1 fruit fly cellular context compared by ENCODE assay signal in the genomic region with DNA sequence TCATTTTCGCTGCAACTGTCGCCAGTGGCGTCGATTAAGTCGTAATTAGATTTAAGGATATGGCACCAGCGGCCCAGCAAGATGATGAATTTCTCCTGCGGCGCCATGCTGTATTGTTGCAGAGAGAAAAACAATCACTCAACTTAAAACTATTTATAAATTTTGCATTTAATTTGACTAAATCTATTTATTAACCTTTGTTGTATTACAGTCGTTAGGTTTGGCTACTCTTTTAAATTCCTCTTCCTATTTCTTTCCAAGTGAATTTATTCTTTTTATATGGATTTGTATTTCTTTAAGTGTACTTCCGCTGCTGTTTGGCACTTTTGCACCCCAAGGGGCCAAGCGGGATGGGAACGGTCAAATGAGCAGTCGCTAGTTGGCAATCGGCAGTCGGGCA.
TF ChIP-seq lines count a peak whose summit lies in the region.

No protein-coding gene starts in this region.

TF ChIP-seq in whole organism, embryonic, 481 proteins besides CTCF, POLR2A, EP300 and RAD21 (continued from another document):
- TF ChIP-seq phol (tag; optimal IDR thresholded peaks at IDR 0.05; lab: Kevin White, UChicago) = peak; percentile 72
- no peak for TF ChIP-seq da (GFP tag; optimal IDR thresholded peaks at IDR 0.05; lab: Kevin White, UChicago)
- TF ChIP-seq unpg (GFP tag; optimal IDR thresholded peaks at IDR 0.05; lab: Kevin White, UChicago) = peak; percentile 51
- TF ChIP-seq Oaz (GFP tag; IDR thresholded peaks at IDR 0.05; lab: Robert Waterston, UW) = no peak
- TF ChIP-seq CrebB (tag; optimal IDR thresholded peaks at IDR 0.05; lab: Kevin White, UChicago) = no peak
- TF ChIP-seq Ets65A (GFP tag; lab: Kevin White, UChicago) = peak; percentile 75
- TF ChIP-seq CG18619 (GFP tag; optimal IDR thresholded peaks at IDR 0.05; lab: Kevin White, UChicago) = no peak
- TF ChIP-seq CG18599 (GFP tag; optimal IDR thresholded peaks at IDR 0.05; lab: Kevin White, UChicago) = peak; percentile 36
- TF ChIP-seq CG13894 (tag; optimal IDR thresholded peaks at IDR 0.05; lab: Kevin White, UChicago) = no peak
- TF ChIP-seq CG12942 (GFP tag; optimal IDR thresholded peaks at IDR 0.05; lab: Kevin White, UChicago) = no peak
- TF ChIP-seq CG17802 (tag; optimal IDR thresholded peaks at IDR 0.05; lab: Kevin White, UChicago) = peak; percentile 19
- TF ChIP-seq zfh2 (GFP tag; optimal IDR thresholded peaks at IDR 0.05; lab: Kevin White, UChicago) = no peak
- TF ChIP-seq rib (GFP tag; IDR thresholded peaks at IDR 0.05; lab: Robert Waterston, UW) = no peak
- peak; percentile 17 for TF ChIP-seq CG10209 (GFP tag; optimal IDR thresholded peaks at IDR 0.05; lab: Kevin White, UChicago)
- peak; percentile 57 for TF ChIP-seq CG7556 (GFP tag; optimal IDR thresholded peaks at IDR 0.05; lab: Kevin White, UChicago)
- no peak for TF ChIP-seq CG1602 (GFP tag; optimal IDR thresholded peaks at IDR 0.05; lab: Kevin White, UChicago)
- TF ChIP-seq CG33557 (GFP tag; optimal IDR thresholded peaks at IDR 0.05; lab: Kevin White, UChicago) = peak; percentile 51
- peak in 1 of 2 experiments; percentile 19 for TF ChIP-seq Eip74EF (GFP tag; optimal IDR thresholded peaks at IDR 0.05; lab: Kevin White, UChicago)
- TF ChIP-seq Oli (tag; optimal IDR thresholded peaks at IDR 0.05; lab: Kevin White, UChicago) = peak; percentile 51
- TF ChIP-seq trem (tag; optimal IDR thresholded peaks at IDR 0.05; lab: Kevin White, UChicago) = peak; percentile 51
- peak; percentile 11 for TF ChIP-seq gcm (GFP tag; optimal IDR thresholded peaks at IDR 0.05; lab: Kevin White, UChicago)
- TF ChIP-seq Sox100B (GFP tag; optimal IDR thresholded peaks at IDR 0.05; lab: Kevin White, UChicago) = peak; percentile 27
- TF ChIP-seq stc (GFP tag; IDR thresholded peaks at IDR 0.05; lab: Robert Waterston, UW) = peak; percentile 31; the same call in 1 of the 2 replicates
- peak; percentile 5 for TF ChIP-seq ems (GFP tag; optimal IDR thresholded peaks at IDR 0.05; lab: Kevin White, UChicago)
- TF ChIP-seq Ada2b (GFP tag; IDR thresholded peaks at IDR 0.05; lab: Robert Waterston, UW) = 0 out of 2 replicates have a peak, but pooled peaks have one; percentile 12
- no peak for TF ChIP-seq prd (optimal IDR thresholded peaks at IDR 0.05; lab: Kevin White, UChicago)
- peak; percentile 76; the same call in 2 of the 3 replicates for TF ChIP-seq prd (GFP tag; IDR thresholded peaks at IDR 0.05; lab: Robert Waterston, UW)
- TF ChIP-seq lmd (GFP tag; IDR thresholded peaks at IDR 0.05; lab: Robert Waterston, UW) = peak; percentile 21; the same call in 1 of the 2 replicates
- no peak for TF ChIP-seq Abd-B (GFP tag; optimal IDR thresholded peaks at IDR 0.05; lab: Kevin White, UChicago)
- peak; percentile 36 for TF ChIP-seq CG2875 (GFP tag; optimal IDR thresholded peaks at IDR 0.05; lab: Kevin White, UChicago)
- TF ChIP-seq Hr3 (GFP tag; optimal IDR thresholded peaks at IDR 0.05; lab: Kevin White, UChicago) = peak; percentile 14
- TF ChIP-seq zfh1 (GFP tag; IDR thresholded peaks at IDR 0.05; lab: Robert Waterston, UW) = peak; percentile 39; the same call in 1 of the 3 replicates
- peak; percentile 51 for TF ChIP-seq ara (GFP tag; IDR thresholded peaks at IDR 0.05; lab: Robert Waterston, UW)
- TF ChIP-seq Fer1 (GFP tag; optimal IDR thresholded peaks at IDR 0.05; lab: Kevin White, UChicago) = peak; percentile 9
- peak; percentile 67 for TF ChIP-seq CG11504 (tag; optimal IDR thresholded peaks at IDR 0.05; lab: Kevin White, UChicago)
- TF ChIP-seq pzg (GFP tag; optimal IDR thresholded peaks at IDR 0.05; lab: Kevin White, UChicago) = no peak
- TF ChIP-seq Antp (GFP tag; optimal IDR thresholded peaks at IDR 0.05; lab: Kevin White, UChicago) = peak; percentile 3
- peak; percentile 78 for TF ChIP-seq CG10979 (tag; optimal IDR thresholded peaks at IDR 0.05; lab: Kevin White, UChicago)
- no peak for TF ChIP-seq ERR (GFP tag; optimal IDR thresholded peaks at IDR 0.05; lab: Kevin White, UChicago)
- TF ChIP-seq CG13296 (GFP tag; optimal IDR thresholded peaks at IDR 0.05; lab: Kevin White, UChicago) = no peak
- TF ChIP-seq tio (GFP tag; optimal IDR thresholded peaks at IDR 0.05; lab: Kevin White, UChicago) = no peak
- no peak for TF ChIP-seq Lpt (GFP tag; optimal IDR thresholded peaks at IDR 0.05; lab: Kevin White, UChicago)
- peak; percentile 54 for TF ChIP-seq nerfin-1 (tag; optimal IDR thresholded peaks at IDR 0.05; lab: Kevin White, UChicago)
- TF ChIP-seq tin (GFP tag; optimal IDR thresholded peaks at IDR 0.05; lab: Kevin White, UChicago) = peak; percentile 23
- TF ChIP-seq sens (GFP tag; lab: Kevin White, UChicago) = peak; percentile 91
- peak; percentile 53 for TF ChIP-seq Ssrp (tag; optimal IDR thresholded peaks at IDR 0.05; lab: Kevin White, UChicago)
- TF ChIP-seq dmrt99B (tag; optimal IDR thresholded peaks at IDR 0.05; lab: Kevin White, UChicago) = peak; percentile 63
- TF ChIP-seq CG6254 (GFP tag; optimal IDR thresholded peaks at IDR 0.05; lab: Kevin White, UChicago) = peak; percentile 9
- peak; percentile 64 for TF ChIP-seq CG17829 (tag; optimal IDR thresholded peaks at IDR 0.05; lab: Kevin White, UChicago)
- TF ChIP-seq CG12219 (GFP tag; optimal IDR thresholded peaks at IDR 0.05; lab: Kevin White, UChicago) = peak; percentile 2
- peak; percentile 7 for TF ChIP-seq CG6813 (GFP tag; optimal IDR thresholded peaks at IDR 0.05; lab: Kevin White, UChicago)
- peak; percentile 61 for TF ChIP-seq CG2678 (tag; optimal IDR thresholded peaks at IDR 0.05; lab: Kevin White, UChicago)
- TF ChIP-seq CG8388 (GFP tag; optimal IDR thresholded peaks at IDR 0.05; lab: Kevin White, UChicago) = peak; percentile 55
- peak; percentile 9 for TF ChIP-seq PHDP (tag; optimal IDR thresholded peaks at IDR 0.05; lab: Kevin White, UChicago)
- no peak for TF ChIP-seq pho (GFP tag; optimal IDR thresholded peaks at IDR 0.05; lab: Kevin White, UChicago)
- peak; percentile 67 for TF ChIP-seq Blimp-1 (GFP tag; optimal IDR thresholded peaks at IDR 0.05; lab: Kevin White, UChicago)
- no peak for TF ChIP-seq BEAF-32 (GFP tag; optimal IDR thresholded peaks at IDR 0.05; lab: Kevin White, UChicago)
- peak; percentile 73 for TF ChIP-seq dmrt11E (tag; optimal IDR thresholded peaks at IDR 0.05; lab: Kevin White, UChicago)
- peak; percentile 21; the same call in 1 of the 2 replicates for TF ChIP-seq Ptx1 (GFP tag; IDR thresholded peaks at IDR 0.05; lab: Robert Waterston, UW)
- peak; percentile 56 for TF ChIP-seq CG8924 (tag; optimal IDR thresholded peaks at IDR 0.05; lab: Kevin White, UChicago)
- no peak for TF ChIP-seq NC2α (GFP tag; optimal IDR thresholded peaks at IDR 0.05; lab: Kevin White, UChicago)
- TF ChIP-seq org-1 (GFP tag; optimal IDR thresholded peaks at IDR 0.05; lab: Kevin White, UChicago) = no peak
- no peak for TF ChIP-seq slp2 (GFP tag; optimal IDR thresholded peaks at IDR 0.05; lab: Kevin White, UChicago)
- TF ChIP-seq Sox102F (GFP tag; optimal IDR thresholded peaks at IDR 0.05; lab: Kevin White, UChicago) = peak; percentile 49
- TF ChIP-seq CG4820 (GFP tag; optimal IDR thresholded peaks at IDR 0.05; lab: Kevin White, UChicago) = peak; percentile 27
- no peak for TF ChIP-seq Poxn (GFP tag; IDR thresholded peaks at IDR 0.05; lab: Robert Waterston, UW)
- no peak for TF ChIP-seq CG13624 (GFP tag; optimal IDR thresholded peaks at IDR 0.05; lab: Kevin White, UChicago)
- 0 out of 2 replicates have a peak, but pooled peaks have one; percentile 15 for TF ChIP-seq wor (GFP tag; IDR thresholded peaks at IDR 0.05; lab: Robert Waterston, UW)
- TF ChIP-seq CG13287 (GFP tag; IDR thresholded peaks at IDR 0.05; lab: Robert Waterston, UW; ENCODE audit: partially characterized antibody) = no peak
- peak; percentile 53 for TF ChIP-seq CG7839 (tag; optimal IDR thresholded peaks at IDR 0.05; lab: Kevin White, UChicago)
- TF ChIP-seq CG11085 (GFP tag; IDR thresholded peaks at IDR 0.05; lab: Robert Waterston, UW) = no peak
- TF ChIP-seq Six4 (GFP tag; optimal IDR thresholded peaks at IDR 0.05; lab: Kevin White, UChicago) = peak; percentile 21
- TF ChIP-seq CG6689 (GFP tag; IDR thresholded peaks at IDR 0.05; lab: Robert Waterston, UW) = peak; percentile 37; the same call in 1 of the 2 replicates
- TF ChIP-seq eyg (GFP tag; optimal IDR thresholded peaks at IDR 0.05; lab: Kevin White, UChicago) = no peak
- no peak for TF ChIP-seq hkb (optimal IDR thresholded peaks at IDR 0.05; lab: Kevin White, UChicago)
- no peak for TF ChIP-seq hkb (GFP tag; IDR thresholded peaks at IDR 0.05; lab: Robert Waterston, UW)
- peak in 1 of 3 experiments; percentile 69 for TF ChIP-seq lola (GFP tag; optimal IDR thresholded peaks at IDR 0.05; lab: Kevin White, UChicago)
- TF ChIP-seq lab (GFP tag; optimal IDR thresholded peaks at IDR 0.05; lab: Kevin White, UChicago) = peak; percentile 31
- peak; percentile 26 for TF ChIP-seq CG15269 (tag; optimal IDR thresholded peaks at IDR 0.05; lab: Kevin White, UChicago)
- TF ChIP-seq Nf-YB (GFP tag; optimal IDR thresholded peaks at IDR 0.05; lab: Kevin White, UChicago) = peak; percentile 2
- peak; percentile 41 for TF ChIP-seq az2 (GFP tag; optimal IDR thresholded peaks at IDR 0.05; lab: Kevin White, UChicago)
- no peak for TF ChIP-seq Adf1 (GFP tag; IDR thresholded peaks at IDR 0.05; lab: Robert Waterston, UW)
- no peak for TF ChIP-seq jumu (GFP tag; optimal IDR thresholded peaks at IDR 0.05; lab: Kevin White, UChicago)
- peak; percentile 40 for TF ChIP-seq CG1603 (tag; optimal IDR thresholded peaks at IDR 0.05; lab: Kevin White, UChicago)
- peak; percentile 29 for TF ChIP-seq Xbp1 (GFP tag; optimal IDR thresholded peaks at IDR 0.05; lab: Kevin White, UChicago)
- peak; percentile 1 for TF ChIP-seq CG3407 (GFP tag; optimal IDR thresholded peaks at IDR 0.05; lab: Kevin White, UChicago)
- TF ChIP-seq pan (optimal IDR thresholded peaks at IDR 0.05; lab: Kevin White, UChicago) = no peak
- peak in 1 of 2 experiments; percentile 25 for TF ChIP-seq pan (GFP tag; optimal IDR thresholded peaks at IDR 0.05 in 1 of 2, IDR thresholded peaks at IDR 0.05 in 1 of 2)
- peak in 1 of 2 experiments; percentile 52 for TF ChIP-seq Hr51 (GFP tag; optimal IDR thresholded peaks at IDR 0.05; lab: Kevin White, UChicago)
- peak; percentile 68 for TF ChIP-seq CG14710 (tag; optimal IDR thresholded peaks at IDR 0.05; lab: Kevin White, UChicago)
- TF ChIP-seq Meics (GFP tag; optimal IDR thresholded peaks at IDR 0.05; lab: Kevin White, UChicago) = peak; percentile 12
- peak; percentile 6 for TF ChIP-seq Asciz (GFP tag; optimal IDR thresholded peaks at IDR 0.05; lab: Kevin White, UChicago)
- peak; percentile 74 for TF ChIP-seq gem (tag; optimal IDR thresholded peaks at IDR 0.05; lab: Kevin White, UChicago)
- TF ChIP-seq CG32772 (GFP tag; IDR thresholded peaks at IDR 0.05; lab: Robert Waterston, UW) = peak; percentile 45; the same call in 1 of the 2 replicates
- TF ChIP-seq CG10267 (tag; optimal IDR thresholded peaks at IDR 0.05; lab: Kevin White, UChicago) = peak; percentile 56
- TF ChIP-seq CG7928 (GFP tag; optimal IDR thresholded peaks at IDR 0.05; lab: Kevin White, UChicago) = no peak
- TF ChIP-seq CG4424 (GFP tag; optimal IDR thresholded peaks at IDR 0.05; lab: Kevin White, UChicago) = peak; percentile 25
- TF ChIP-seq kah (GFP tag; optimal IDR thresholded peaks at IDR 0.05; lab: Kevin White, UChicago) = peak; percentile 25
- no peak for TF ChIP-seq Max (GFP tag; optimal IDR thresholded peaks at IDR 0.05; lab: Kevin White, UChicago)
- peak; percentile 8 for TF ChIP-seq pum (GFP tag; optimal IDR thresholded peaks at IDR 0.05; lab: Kevin White, UChicago)
- peak; percentile 32 for TF ChIP-seq Fer3 (tag; optimal IDR thresholded peaks at IDR 0.05; lab: Kevin White, UChicago)
- peak; percentile 35 for TF ChIP-seq CG9727 (GFP tag; optimal IDR thresholded peaks at IDR 0.05; lab: Kevin White, UChicago)
- peak; percentile 53 for TF ChIP-seq CG13424 (tag; optimal IDR thresholded peaks at IDR 0.05; lab: Kevin White, UChicago)
- no peak for TF ChIP-seq YL-1 (GFP tag; optimal IDR thresholded peaks at IDR 0.05; lab: Kevin White, UChicago)
- TF ChIP-seq zf30C (GFP tag; optimal IDR thresholded peaks at IDR 0.05; lab: Kevin White, UChicago) = peak; percentile 52
- TF ChIP-seq CG31224 (GFP tag; IDR thresholded peaks at IDR 0.05; lab: Robert Waterston, UW) = no peak
- TF ChIP-seq grau (tag; optimal IDR thresholded peaks at IDR 0.05; lab: Kevin White, UChicago) = peak; percentile 52
- peak; percentile 44 for TF ChIP-seq zen (tag; optimal IDR thresholded peaks at IDR 0.05; lab: Kevin White, UChicago)
- peak; percentile 76 for TF ChIP-seq CG2712 (tag; optimal IDR thresholded peaks at IDR 0.05; lab: Kevin White, UChicago)
- TF ChIP-seq twi (tag; optimal IDR thresholded peaks at IDR 0.05; lab: Kevin White, UChicago) = peak; percentile 36
- peak; percentile 65 for TF ChIP-seq row (GFP tag; IDR thresholded peaks at IDR 0.05; lab: Robert Waterston, UW)
- peak; percentile 25 for TF ChIP-seq CG30403 (GFP tag; optimal IDR thresholded peaks at IDR 0.05; lab: Kevin White, UChicago)
- TF ChIP-seq D (optimal IDR thresholded peaks at IDR 0.05; lab: Kevin White, UChicago) = no peak
- peak; percentile 66 for TF ChIP-seq D (GFP tag; optimal IDR thresholded peaks at IDR 0.05; lab: Kevin White, UChicago)
- peak; percentile 4 for TF ChIP-seq ewg (GFP tag; optimal IDR thresholded peaks at IDR 0.05; lab: Kevin White, UChicago)
- TF ChIP-seq CG17361 (GFP tag; IDR thresholded peaks at IDR 0.05; lab: Robert Waterston, UW) = peak; percentile 64
- TF ChIP-seq chif (GFP tag; optimal IDR thresholded peaks at IDR 0.05; lab: Kevin White, UChicago) = peak in 1 of 2 experiments; percentile 12
- TF ChIP-seq Side (GFP tag; optimal IDR thresholded peaks at IDR 0.05; lab: Kevin White, UChicago) = no peak
